Fruit fly (Drosophila melanogaster) S2 (cell line): Measurements from ENCODE around the gene CG5515.

ENCODE experiments used
- CG8478 ChIP-seq: fragments of >200 bp; optimal IDR thresholded peaks from 2 replicates; lab custom pipeline; 2018
- CTCF ChIP-seq, 2 experiments: fragments of >200 bp; optimal IDR thresholded peaks; 2 replicates each; lab custom pipeline; 2018

DNA sequence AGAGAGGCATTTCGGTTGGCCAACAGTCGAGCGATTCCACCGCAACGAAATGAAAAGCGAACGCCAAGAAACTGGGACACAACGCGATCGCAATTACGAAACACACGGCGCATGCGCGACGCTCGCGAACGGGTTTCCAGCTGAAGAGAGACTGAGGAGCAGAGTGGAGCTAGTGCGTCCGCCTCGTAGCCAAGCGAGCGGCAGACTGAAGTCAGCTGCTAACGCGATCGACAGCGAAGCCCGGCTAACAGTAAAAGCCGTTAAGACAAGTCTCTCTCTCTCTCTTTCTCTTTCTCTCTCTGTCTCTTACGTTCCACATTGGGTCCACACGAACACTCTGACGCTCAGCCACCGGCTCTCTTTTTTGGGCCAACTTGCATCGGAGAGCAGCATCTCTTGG is 29.9 kb upstream of the CG5515 start, which contains the start of gene CG17786:
- TF ChIP-seq CG8478 (lab: Kevin White, UChicago) (no peak), CTCF (optimal IDR thresholded peaks at IDR 0.05; lab: Kevin White, UChicago) (no peak)
